Fruit fly (Drosophila melanogaster): Measurements from ENCODE around the gene Gas41.

The Gas41 gene

DNA sequence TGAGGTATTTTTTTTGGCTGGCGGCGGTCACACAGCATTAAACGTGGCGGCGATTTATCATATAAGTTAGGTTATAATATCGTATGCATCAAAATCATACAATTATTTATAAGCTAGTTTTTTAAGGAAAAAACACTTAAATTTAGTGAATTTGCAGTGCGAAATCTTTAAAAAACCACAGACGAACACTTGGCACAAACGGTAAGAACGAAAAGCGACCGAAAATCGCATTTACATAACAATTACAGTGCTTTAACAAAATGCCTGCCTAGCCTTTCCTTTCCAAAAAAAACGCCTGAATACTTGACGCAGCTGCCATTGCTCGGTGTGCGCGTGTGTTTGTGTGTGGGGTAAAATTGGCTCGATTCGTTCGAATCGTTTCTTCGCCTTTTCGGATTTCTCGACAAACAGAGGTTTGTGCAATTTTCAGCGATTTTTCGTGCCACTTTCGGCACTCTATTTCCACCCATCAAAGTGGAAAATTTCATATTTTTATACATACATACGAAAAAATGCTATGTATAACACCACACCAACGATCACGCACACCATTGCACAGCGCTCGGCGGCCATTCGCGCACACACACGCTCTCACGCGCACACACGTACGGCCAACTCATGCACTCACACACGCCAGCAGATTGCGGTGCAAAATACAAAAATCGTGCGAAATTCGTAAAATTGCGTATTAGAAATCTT, 29.2 kb downstream of the Gas41 start, which contains the start of gene Hrb27C (continued):
- no peak for TF ChIP-seq CG15514 (GFP tag; optimal IDR thresholded peaks at IDR 0.05)
- no peak for TF ChIP-seq CG10366 (GFP tag; IDR thresholded peaks at IDR 0.05)
- no peak for TF ChIP-seq Oli (tag; optimal IDR thresholded peaks at IDR 0.05)
- TF ChIP-seq C15 (GFP tag; IDR thresholded peaks at IDR 0.05): no peak
- TF ChIP-seq CG1602 (GFP tag; optimal IDR thresholded peaks at IDR 0.05): no peak
- no peak for TF ChIP-seq cwo (GFP tag; optimal IDR thresholded peaks at IDR 0.05)
- no peak for TF ChIP-seq Rx (GFP tag; IDR thresholded peaks at IDR 0.05)
- no peak for TF ChIP-seq Dip3 (GFP tag; optimal IDR thresholded peaks at IDR 0.05)
- no peak for TF ChIP-seq shn (GFP tag; optimal IDR thresholded peaks at IDR 0.05)
- no peak for TF ChIP-seq HLH4C (GFP tag; IDR thresholded peaks at IDR 0.05; ENCODE audit: partially characterized antibody)
- TF ChIP-seq CG2120 (GFP tag; optimal IDR thresholded peaks at IDR 0.05): no peak
- no peak for TF ChIP-seq CG12659 (GFP tag; optimal IDR thresholded peaks at IDR 0.05)
- no peak for TF ChIP-seq pum (GFP tag; optimal IDR thresholded peaks at IDR 0.05)
- no peak for TF ChIP-seq trh (GFP tag; optimal IDR thresholded peaks at IDR 0.05)
- no peak for TF ChIP-seq D19A (tag; optimal IDR thresholded peaks at IDR 0.05)
- no peak for TF ChIP-seq Sox100B (GFP tag; optimal IDR thresholded peaks at IDR 0.05)
- no peak for TF ChIP-seq CG8281 (tag; optimal IDR thresholded peaks at IDR 0.05)
- no peak for TF ChIP-seq fd102C (GFP tag; optimal IDR thresholded peaks at IDR 0.05)
- TF ChIP-seq usp (GFP tag; optimal IDR thresholded peaks at IDR 0.05): no peak
- TF ChIP-seq CG31388 (GFP tag; optimal IDR thresholded peaks at IDR 0.05): no peak
- peak; percentile 43 for TF ChIP-seq Nf-YC (tag; optimal IDR thresholded peaks at IDR 0.05)
- TF ChIP-seq maf-S (GFP tag; optimal IDR thresholded peaks at IDR 0.05): no peak
- TF ChIP-seq CG6272 (GFP tag; IDR thresholded peaks at IDR 0.05): no peak
- no peak for TF ChIP-seq CG10543 (GFP tag; optimal IDR thresholded peaks at IDR 0.05)
- peak; percentile 26 for TF ChIP-seq gfzf (GFP tag; optimal IDR thresholded peaks at IDR 0.05)
- TF ChIP-seq CG7271 (tag; optimal IDR thresholded peaks at IDR 0.05): no peak
- TF ChIP-seq pita (GFP tag; optimal IDR thresholded peaks at IDR 0.05): no peak
- TF ChIP-seq Dp (GFP tag; optimal IDR thresholded peaks at IDR 0.05): no peak
- TF ChIP-seq twi (tag; optimal IDR thresholded peaks at IDR 0.05): no peak
- TF ChIP-seq CG13296 (GFP tag; optimal IDR thresholded peaks at IDR 0.05): no peak
- TF ChIP-seq org-1 (GFP tag; optimal IDR thresholded peaks at IDR 0.05): no peak
- no peak for TF ChIP-seq CG4328 (GFP tag; optimal IDR thresholded peaks at IDR 0.05)
- no peak for TF ChIP-seq disco-r (GFP tag; optimal IDR thresholded peaks at IDR 0.05)
- no peak for TF ChIP-seq CG8478 (optimal IDR thresholded peaks at IDR 0.05)
- TF ChIP-seq zen2 (GFP tag; IDR thresholded peaks at IDR 0.05; ENCODE audit: partially characterized antibody): no peak
- no peak for TF ChIP-seq CG14050 (GFP tag; IDR thresholded peaks at IDR 0.05)
- TF ChIP-seq tap (tag; optimal IDR thresholded peaks at IDR 0.05): no peak
- no peak for TF ChIP-seq sug (tag; optimal IDR thresholded peaks at IDR 0.05)
- TF ChIP-seq phol (tag; optimal IDR thresholded peaks at IDR 0.05): peak; percentile 12
- TF ChIP-seq Trl (optimal IDR thresholded peaks at IDR 0.05): no peak
- no peak for TF ChIP-seq Trl (GFP tag; optimal IDR thresholded peaks at IDR 0.05)
- TF ChIP-seq tna (GFP tag; IDR thresholded peaks at IDR 0.05; ENCODE audit: partially characterized antibody): no peak
- TF ChIP-seq CG32532 (GFP tag; IDR thresholded peaks at IDR 0.05): no peak
- no peak for TF ChIP-seq Camta (GFP tag; optimal IDR thresholded peaks at IDR 0.05)
- TF ChIP-seq CG14667 (GFP tag; IDR thresholded peaks at IDR 0.05): no peak
- peak; percentile 50; the same call in 1 of the 3 replicates for TF ChIP-seq Dbx (GFP tag; IDR thresholded peaks at IDR 0.05)
- peak; percentile 97 for TF ChIP-seq cg (GFP tag; optimal IDR thresholded peaks at IDR 0.05)
- no peak for TF ChIP-seq emc (GFP tag; optimal IDR thresholded peaks at IDR 0.05)
- no peak for TF ChIP-seq slbo (GFP tag; IDR thresholded peaks at IDR 0.05)
- no peak for TF ChIP-seq CG6813 (GFP tag; optimal IDR thresholded peaks at IDR 0.05)
- TF ChIP-seq ATbp (GFP tag; optimal IDR thresholded peaks at IDR 0.05): no peak

Measured in whole organism, embryonic.